Fruit fly (Drosophila melanogaster) whole organism, adult: ENCODE measurements around the gene CG14088.

Experiments
- CG1620 ChIP-seq: fragments of 200-800 bp; sonication (Bioruptor generic); optimal IDR thresholded peaks from 2 replicates; lab custom pipeline; 2016; ENCODE audit warnings: missing biosample characterization, missing genetic modification characterization
- CG7045 ChIP-seq: fragments of 200-800 bp; sonication (Bioruptor generic); optimal IDR thresholded peaks from 2 replicates; lab custom pipeline; 2017; ENCODE audit warnings: missing biosample characterization, mild to moderate bottlenecking, missing genetic modification characterization
- Clk ChIP-seq: fragments of 200-800 bp; sonication (Bioruptor generic); optimal IDR thresholded peaks from 2 replicates; lab custom pipeline; 2017; ENCODE audit warnings: missing biosample characterization, missing genetic modification characterization
- Crg-1 ChIP-seq: fragments of 200-800 bp; sonication (Bioruptor generic); optimal IDR thresholded peaks from 2 replicates; lab custom pipeline; 2016; ENCODE audit warnings: missing biosample characterization, missing genetic modification characterization
- Hr96 ChIP-seq: fragments of 200-800 bp; sonication (Bioruptor generic); optimal IDR thresholded peaks from 2 replicates; lab custom pipeline; 2016; ENCODE audit warnings: missing biosample characterization, missing genetic modification characterization
- ovo ChIP-seq: fragments of 200-800 bp; sonication (Bioruptor generic); optimal IDR thresholded peaks from 2 replicates; lab custom pipeline; 2016; ENCODE audit warnings: missing biosample characterization, missing genetic modification characterization
- pad ChIP-seq: fragments of 200-800 bp; sonication (Bioruptor generic); optimal IDR thresholded peaks from 3 replicates; lab custom pipeline; 2017; ENCODE audit warnings: missing biosample characterization, missing genetic modification characterization, mild to moderate bottlenecking, moderate library complexity, missing genetic modification reagents

- TF ChIP-seq pad (GFP tag; lab: Kevin White, UChicago), result peak; percentile 53
- TF ChIP-seq CG7045 (GFP tag; lab: Kevin White, UChicago), result no peak
- no peak for TF ChIP-seq CG1620 (GFP tag; lab: Kevin White, UChicago)
- no peak for TF ChIP-seq Hr96
- TF ChIP-seq Clk, result no peak
- TF ChIP-seq Crg-1 (GFP tag; lab: Kevin White, UChicago), result no peak
- peak; percentile 84 for TF ChIP-seq ovo (GFP tag; lab: Kevin White, UChicago)
Measured at dm6 chr3L:19294613-19295299, 24.3 kb upstream of the CG14088 start.
